Worm (Caenorhabditis elegans) whole organism, L2 larva: Measurements from ENCODE around the gene dpf-4.

Source experiments
- blmp-1 ChIP-seq: sonication (generic microtip); optimal IDR thresholded peaks from 2 replicates; lab custom pipeline; 2017; ENCODE audit warnings: missing genetic modification characterization, mild to moderate bottlenecking, missing compliant biosample characterization, antibody characterized with exemption, moderate library complexity; ENCODE audit not compliant: insufficient read depth
- egl-27 ChIP-seq: sonication (generic microtip); optimal IDR thresholded peaks from 3 replicates; lab custom pipeline; 2017; ENCODE audit warnings: missing biosample characterization, missing genetic modification reagents, missing genetic modification characterization
- nhr-77 ChIP-seq: fragments of 150-350 bp; optimal IDR thresholded peaks from 2 replicates; lab custom pipeline; 2014; ENCODE audit warnings: missing biosample characterization, missing genetic modification characterization
- snpc-4 ChIP-seq: fragments of 150-350 bp; optimal IDR thresholded peaks from 2 replicates; lab custom pipeline; 2014; ENCODE audit warnings: missing biosample characterization, missing genetic modification characterization

- no peak for TF ChIP-seq snpc-4 (tag; lab: Kevin White, UChicago)
- no peak for TF ChIP-seq blmp-1 (tag; lab: Kevin White, UChicago)
- TF ChIP-seq egl-27, result no peak
- no peak for TF ChIP-seq nhr-77
Measured at ce11 chrIII:5846412-5846811, 12.7 kb upstream of the dpf-4 start.
